Fruit fly (Drosophila melanogaster) whole organism, embryonic: ENCODE data around the gene CG32073.
A peak's percentile ranks its signal among the peaks of the same experiment; 100 is the strongest.

Source experiments
- BEAF-32 ChIP-seq: fragments of 200-800 bp; sonication (Bioruptor generic); optimal IDR thresholded peaks from 3 replicates; lab custom pipeline; 2017; ENCODE audit warnings: missing biosample characterization, missing genetic modification characterization, mild to moderate bottlenecking, moderate library complexity, missing genetic modification reagents
- Blimp-1 ChIP-seq: fragments of 200-800 bp; sonication (Bioruptor generic); optimal IDR thresholded peaks from 3 replicates; lab custom pipeline; 2018; ENCODE audit warnings: missing biosample characterization, missing genetic modification characterization, mild to moderate bottlenecking, moderate library complexity, missing genetic modification reagents
- CG1024 ChIP-seq: fragments of 200-800 bp; sonication (Bioruptor generic); IDR thresholded peaks from 2 replicates; pipeline ENCODE4 v1.3.6; 2022; ENCODE audit warnings: missing biosample characterization, missing genetic modification characterization
- CG10431 ChIP-seq: fragments of 200-800 bp; sonication (Bioruptor generic); optimal IDR thresholded peaks from 3 replicates; lab custom pipeline; 2018; ENCODE audit warnings: missing biosample characterization, mild to moderate bottlenecking, missing genetic modification characterization
- CG10565 ChIP-seq: fragments of 200-800 bp; sonication (Bioruptor generic); optimal IDR thresholded peaks from 3 replicates; lab custom pipeline; 2016; ENCODE audit warnings: missing biosample characterization, mild to moderate bottlenecking, missing genetic modification characterization
- CG11504 ChIP-seq: fragments of 200-800 bp; sonication (Bioruptor generic); optimal IDR thresholded peaks from 3 replicates; lab custom pipeline; 2019; ENCODE audit warnings: missing biosample characterization, mild to moderate bottlenecking, missing genetic modification characterization, moderate library complexity
- CG11695 ChIP-seq: fragments of 200-800 bp; sonication (Bioruptor generic); IDR thresholded peaks from 3 replicates; pipeline ENCODE4 v1.3.6; 2022; ENCODE audit warnings: missing biosample characterization, missing genetic modification characterization
- CG12071 ChIP-seq: fragments of 200-800 bp; sonication (Bioruptor generic); optimal IDR thresholded peaks from 3 replicates; lab custom pipeline; 2018; ENCODE audit warnings: missing biosample characterization, mild to moderate bottlenecking, missing genetic modification characterization
- CG15073 ChIP-seq: fragments of 200-800 bp; sonication (Bioruptor generic); optimal IDR thresholded peaks from 2 replicates; lab custom pipeline; 2016; ENCODE audit warnings: missing biosample characterization, missing genetic modification characterization
- CG15601 ChIP-seq: fragments of 200-800 bp; sonication (Bioruptor generic); optimal IDR thresholded peaks from 3 replicates; lab custom pipeline; 2019; ENCODE audit warnings: missing biosample characterization, mild to moderate bottlenecking, missing genetic modification characterization, moderate library complexity
- CG15696 ChIP-seq: fragments of 200-800 bp; sonication (Bioruptor generic); optimal IDR thresholded peaks from 2 replicates; lab custom pipeline; 2019; ENCODE audit warnings: missing biosample characterization, mild to moderate bottlenecking, missing genetic modification characterization, moderate library complexity
- CG1832 ChIP-seq: fragments of 200-800 bp; sonication (Bioruptor generic); optimal IDR thresholded peaks from 2 replicates; lab custom pipeline; 2017; ENCODE audit warnings: missing biosample characterization, mild to moderate bottlenecking, missing genetic modification characterization, inconsistent platforms
- CG18619 ChIP-seq: fragments of 200-800 bp; sonication (Bioruptor generic); optimal IDR thresholded peaks from 3 replicates; lab custom pipeline; 2017; ENCODE audit warnings: missing biosample characterization, mild to moderate bottlenecking, missing genetic modification characterization
- CG2199 ChIP-seq: fragments of 200-800 bp; sonication (Bioruptor generic); IDR thresholded peaks from 3 replicates; pipeline ENCODE4 v1.3.6; 2022; ENCODE audit warnings: missing biosample characterization, missing genetic modification characterization
- CG2889 ChIP-seq: fragments of 200-800 bp; sonication (Bioruptor generic); IDR thresholded peaks from 3 replicates; pipeline ENCODE4 v1.3.6; 2022; ENCODE audit warnings: missing biosample characterization, missing genetic modification characterization
- CG4617 ChIP-seq: fragments of 200-800 bp; sonication (Bioruptor generic); optimal IDR thresholded peaks from 3 replicates; lab custom pipeline; 2016; ENCODE audit warnings: missing biosample characterization, missing genetic modification characterization, borderline replicate concordance
- CG4707 ChIP-seq: fragments of 200-800 bp; sonication (Bioruptor generic); optimal IDR thresholded peaks from 2 replicates; lab custom pipeline; 2018; ENCODE audit warnings: missing biosample characterization, mild to moderate bottlenecking, missing genetic modification characterization, moderate library complexity
- CG6175 ChIP-seq: fragments of 200-800 bp; sonication (Bioruptor generic); IDR thresholded peaks from 3 replicates; pipeline ENCODE4 v1.3.6; 2022; ENCODE audit warnings: missing biosample characterization, missing genetic modification characterization
- CG7963 ChIP-seq: fragments of 200-800 bp; sonication (Bioruptor generic); IDR thresholded peaks from 3 replicates; pipeline ENCODE4 v1.3.6; 2022; ENCODE audit warnings: missing biosample characterization, missing genetic modification characterization; ENCODE audit not compliant: partially characterized antibody
- CG8281 ChIP-seq: fragments of 200-800 bp; sonication (Bioruptor generic); optimal IDR thresholded peaks from 2 replicates; lab custom pipeline; 2018; ENCODE audit warnings: missing biosample characterization, mild to moderate bottlenecking, missing genetic modification characterization, moderate library complexity
- CG9876 ChIP-seq: fragments of 200-800 bp; sonication (Bioruptor generic); optimal IDR thresholded peaks from 2 replicates; lab custom pipeline; 2016; ENCODE audit warnings: missing biosample characterization, missing genetic modification characterization
- Deaf1 ChIP-seq: fragments of 200-800 bp; optimal IDR thresholded peaks from 3 replicates; lab custom pipeline; 2019; ENCODE audit warnings: missing biosample characterization, mild to moderate bottlenecking, missing genetic modification characterization, moderate library complexity
- Dek ChIP-seq: fragments of 200-800 bp; sonication (Bioruptor generic); optimal IDR thresholded peaks from 3 replicates; lab custom pipeline; 2019; ENCODE audit warnings: missing biosample characterization, mild to moderate bottlenecking, missing genetic modification characterization, moderate library complexity
- Gsc ChIP-seq: fragments of 200-800 bp; sonication (Bioruptor generic); IDR thresholded peaks from 2 replicates; pipeline ENCODE4 v1.3.6; 2022; ENCODE audit warnings: missing biosample characterization, missing genetic modification characterization
- HLH3B ChIP-seq: fragments of 200-800 bp; sonication (Bioruptor generic); IDR thresholded peaks from 2 replicates; pipeline ENCODE4 v1.3.6; 2022; ENCODE audit warnings: missing biosample characterization, missing genetic modification characterization
- HLH4C ChIP-seq: fragments of 200-800 bp; sonication (Bioruptor generic); IDR thresholded peaks from 3 replicates; pipeline ENCODE4 v1.3.6; 2022; ENCODE audit warnings: missing biosample characterization, missing genetic modification characterization; ENCODE audit not compliant: partially characterized antibody
- Hand ChIP-seq: fragments of 200-800 bp; sonication (Bioruptor generic); optimal IDR thresholded peaks from 2 replicates; lab custom pipeline; 2017; ENCODE audit warnings: mild to moderate bottlenecking, missing biosample characterization, missing genetic modification reagents, missing genetic modification characterization
- NC2β ChIP-seq: fragments of 200-800 bp; sonication (Bioruptor generic); optimal IDR thresholded peaks from 2 replicates; lab custom pipeline; 2016; ENCODE audit warnings: missing biosample characterization, missing genetic modification characterization
- Nf-YA ChIP-seq: fragments of 200-800 bp; sonication (Bioruptor generic); IDR thresholded peaks from 2 replicates; pipeline ENCODE4 v1.3.6; 2022; ENCODE audit warnings: missing biosample characterization, missing genetic modification characterization
- Rfx ChIP-seq: fragments of 200-800 bp; sonication (Bioruptor generic); IDR thresholded peaks from 2 replicates; pipeline ENCODE4 v1.3.6; 2022; ENCODE audit warnings: missing biosample characterization, missing genetic modification characterization
- Stat92E ChIP-seq, 3 experiments: fragments of >200 bp in 2 of 3; fragments of 200-800 bp in 1 of 3; sonication (Bioruptor generic) in 1 of 3; optimal IDR thresholded peaks; 2 replicates each; lab custom pipeline; 2017 to 2019; ENCODE audit warnings: missing biosample characterization in 3 of 3, missing genetic modification characterization in 3 of 3, mild to moderate bottlenecking in 1 of 3, moderate library complexity in 1 of 3
- abd-A ChIP-seq: fragments of 200-800 bp; sonication (Bioruptor generic); optimal IDR thresholded peaks from 3 replicates; lab custom pipeline; 2019; ENCODE audit warnings: missing biosample characterization, mild to moderate bottlenecking, missing genetic modification characterization, moderate library complexity
- ac ChIP-seq: fragments of 200-800 bp; sonication (Bioruptor generic); optimal IDR thresholded peaks from 3 replicates; lab custom pipeline; 2017; ENCODE audit warnings: missing biosample characterization, mild to moderate bottlenecking, missing genetic modification characterization
- az2 ChIP-seq: fragments of 200-800 bp; sonication (Bioruptor generic); optimal IDR thresholded peaks from 3 replicates; lab custom pipeline; 2016; ENCODE audit warnings: missing biosample characterization, missing genetic modification characterization
- cad ChIP-seq: fragments of >200 bp; optimal IDR thresholded peaks from 2 replicates; lab custom pipeline; 2017; ENCODE audit warnings: missing biosample characterization, missing genetic modification characterization
- crp ChIP-seq, 2 experiments: fragments of 200-800 bp; sonication (Bioruptor generic); optimal IDR thresholded peaks; 2 replicates in 1 of 2; 3 replicates in 1 of 2; lab custom pipeline; 2017; ENCODE audit warnings: missing biosample characterization in 2 of 2, missing genetic modification characterization in 2 of 2, mild to moderate bottlenecking in 1 of 2, moderate library complexity in 1 of 2
- dpn ChIP-seq, 2 experiments: fragments of 200-800 bp; sonication (Bioruptor generic); optimal IDR thresholded peaks; 3 replicates each; lab custom pipeline; 2016; ENCODE audit warnings: missing biosample characterization in 2 of 2, missing genetic modification characterization in 2 of 2
- gcm ChIP-seq: fragments of 200-800 bp; sonication (Bioruptor generic); optimal IDR thresholded peaks from 2 replicates; lab custom pipeline; 2019; ENCODE audit warnings: missing biosample characterization, mild to moderate bottlenecking, missing genetic modification characterization, moderate library complexity
- jigr1 ChIP-seq: fragments of 200-800 bp; sonication (Bioruptor generic); IDR thresholded peaks from 3 replicates; pipeline ENCODE4 v1.3.6; 2022; ENCODE audit warnings: missing biosample characterization, missing genetic modification characterization
- ken ChIP-seq: fragments of 200-800 bp; sonication (Bioruptor generic); IDR thresholded peaks from 3 replicates; pipeline ENCODE4 v1.3.6; 2022; ENCODE audit warnings: missing biosample characterization, missing genetic modification characterization
- lmd ChIP-seq: fragments of 200-800 bp; sonication (Bioruptor generic); IDR thresholded peaks from 2 replicates; pipeline ENCODE4 v1.3.6; 2022; ENCODE audit warnings: missing biosample characterization, missing genetic modification characterization
- nom ChIP-seq: fragments of 200-800 bp; sonication (Bioruptor generic); optimal IDR thresholded peaks from 2 replicates; lab custom pipeline; 2017; ENCODE audit warnings: missing biosample characterization, missing genetic modification characterization, mild to moderate bottlenecking, moderate library complexity, missing genetic modification reagents
- pum ChIP-seq: fragments of 200-800 bp; sonication (Bioruptor generic); optimal IDR thresholded peaks from 2 replicates; lab custom pipeline; 2016; ENCODE audit warnings: missing biosample characterization, missing genetic modification characterization
- salm ChIP-seq: fragments of 200-800 bp; sonication (Bioruptor generic); optimal IDR thresholded peaks from 2 replicates; lab custom pipeline; 2018; ENCODE audit warnings: missing biosample characterization, mild to moderate bottlenecking, missing genetic modification characterization
- sd ChIP-seq: fragments of 200-800 bp; sonication (Bioruptor generic); optimal IDR thresholded peaks from 3 replicates; lab custom pipeline; 2018; ENCODE audit warnings: missing biosample characterization, mild to moderate bottlenecking, missing genetic modification characterization, moderate library complexity
- so ChIP-seq: fragments of 200-800 bp; sonication (Bioruptor generic); IDR thresholded peaks from 3 replicates; pipeline ENCODE4 v1.3.6; 2022; ENCODE audit warnings: missing biosample characterization, missing genetic modification characterization
- ssp ChIP-seq: fragments of 200-800 bp; sonication (Bioruptor generic); IDR thresholded peaks from 2 replicates; pipeline ENCODE4 v1.3.6; 2022; ENCODE audit warnings: missing biosample characterization, missing genetic modification characterization
- tio ChIP-seq: fragments of 200-800 bp; sonication (Bioruptor generic); optimal IDR thresholded peaks from 2 replicates; lab custom pipeline; 2017; ENCODE audit warnings: missing biosample characterization, missing genetic modification characterization, inconsistent platforms
- tup ChIP-seq: fragments of 200-800 bp; sonication (Bioruptor generic); optimal IDR thresholded peaks from 2 replicates; lab custom pipeline; 2016; ENCODE audit warnings: missing biosample characterization, mild to moderate bottlenecking, missing genetic modification characterization, moderate library complexity
- yki ChIP-seq: fragments of >200 bp; optimal IDR thresholded peaks from 3 replicates; lab custom pipeline; 2018

Gene CG32073

dm6 chr3L:11123598-11124284, 16.4 kb upstream of the CG32073 start (continued):
- TF ChIP-seq ac (GFP tag; lab: Kevin White, UChicago): peak; percentile 29
- TF ChIP-seq CG10431 (GFP tag; lab: Kevin White, UChicago): peak; percentile 49
- TF ChIP-seq Hand (GFP tag; lab: Kevin White, UChicago): no peak
- no peak for TF ChIP-seq CG11504
- TF ChIP-seq CG12071 (GFP tag; lab: Kevin White, UChicago): no peak
- TF ChIP-seq so (GFP tag; lab: Robert Waterston, UW): no peak
- TF ChIP-seq yki: peak; percentile 72
- no peak for TF ChIP-seq lmd (GFP tag; lab: Robert Waterston, UW)
- TF ChIP-seq cad (GFP tag; lab: Kevin White, UChicago): peak; percentile 75
- no peak for TF ChIP-seq pum
- no peak for TF ChIP-seq Blimp-1 (GFP tag; lab: Kevin White, UChicago)
- TF ChIP-seq salm: no peak
- 0 out of 3 replicates have a peak, but pooled peaks have one; percentile 19 for TF ChIP-seq HLH4C (GFP tag; lab: Robert Waterston, UW)
- no peak for TF ChIP-seq CG15601 (tag; lab: Kevin White, UChicago)
- no peak for TF ChIP-seq ssp (GFP tag; lab: Robert Waterston, UW)
- TF ChIP-seq CG4617: no peak
- no peak for TF ChIP-seq CG10565 (GFP tag; lab: Kevin White, UChicago)
- no peak for TF ChIP-seq Deaf1 (tag; lab: Kevin White, UChicago)
- no peak for TF ChIP-seq CG8281
- TF ChIP-seq HLH3B (GFP tag; lab: Robert Waterston, UW): no peak
- TF ChIP-seq sd (tag; lab: Kevin White, UChicago): peak; percentile 25
- TF ChIP-seq CG7963 (GFP tag; lab: Robert Waterston, UW): no peak
- peak; percentile 32 for TF ChIP-seq abd-A (tag; lab: Kevin White, UChicago)
- no peak for TF ChIP-seq CG18619
- no peak for TF ChIP-seq Stat92E (GFP tag; optimal IDR thresholded peaks at IDR 0.05; lab: Kevin White, UChicago)
- TF ChIP-seq CG2199 (GFP tag; lab: Robert Waterston, UW): no peak
- no peak for TF ChIP-seq CG9876 (GFP tag; lab: Kevin White, UChicago)
- TF ChIP-seq Nf-YA (GFP tag; lab: Robert Waterston, UW): no peak
- no peak for TF ChIP-seq CG2889 (GFP tag; lab: Robert Waterston, UW)
- TF ChIP-seq Rfx (GFP tag; lab: Robert Waterston, UW): no peak
- no peak for TF ChIP-seq Dek (tag; lab: Kevin White, UChicago)
- no peak for TF ChIP-seq gcm (GFP tag; lab: Kevin White, UChicago)
- TF ChIP-seq CG11695 (GFP tag; lab: Robert Waterston, UW): no peak
- no peak for TF ChIP-seq az2 (GFP tag; lab: Kevin White, UChicago)
- TF ChIP-seq tup: no peak
- no peak for TF ChIP-seq Gsc (GFP tag; lab: Robert Waterston, UW)
- peak; percentile 41 for TF ChIP-seq nom (GFP tag; lab: Kevin White, UChicago)
- TF ChIP-seq CG1024: no peak
- no peak for TF ChIP-seq NC2β
- TF ChIP-seq tio: no peak
- no peak for TF ChIP-seq CG15696 (tag; lab: Kevin White, UChicago)
- peak; percentile 48 for TF ChIP-seq CG1832 (GFP tag; lab: Kevin White, UChicago)
- TF ChIP-seq ken (GFP tag; lab: Robert Waterston, UW): peak; percentile 50; the same call in 1 of the 3 replicates
- TF ChIP-seq dpn (GFP tag; optimal IDR thresholded peaks at IDR 0.05; lab: Kevin White, UChicago): no peak
- no peak for TF ChIP-seq BEAF-32
- no peak for TF ChIP-seq jigr1
- TF ChIP-seq CG6175: no peak
- TF ChIP-seq CG15073 (GFP tag; lab: Kevin White, UChicago): no peak
- TF ChIP-seq crp (GFP tag; optimal IDR thresholded peaks at IDR 0.05; lab: Kevin White, UChicago): peak in 1 of 2 experiments; percentile 60
- TF ChIP-seq CG4707 (GFP tag; lab: Kevin White, UChicago): no peak
